Fruit fly (Drosophila melanogaster) Kc167 (cell line): Measurements from ENCODE around the gene CG15042.

Experiments
- Myc ChIP-seq: fragments of >200 bp; optimal IDR thresholded peaks from 2 replicates; lab custom pipeline; 2017; ENCODE audit warnings: missing external identifiers
- Sin3A ChIP-seq: fragments of >200 bp; optimal IDR thresholded peaks from 2 replicates; lab custom pipeline; 2018; ENCODE audit warnings: missing external identifiers
- h ChIP-seq: fragments of >200 bp; optimal IDR thresholded peaks from 3 replicates; lab custom pipeline; 2018; ENCODE audit warnings: missing external identifiers
- insv ChIP-seq: fragments of >200 bp; optimal IDR thresholded peaks from 3 replicates; lab custom pipeline; 2018; ENCODE audit warnings: missing external identifiers
- psq ChIP-seq: fragments of >200 bp; optimal IDR thresholded peaks from 2 replicates; lab custom pipeline; 2017; ENCODE audit warnings: missing external identifiers
- ttk ChIP-seq: sonication (Bioruptor generic); optimal IDR thresholded peaks from 2 replicates; lab custom pipeline; 2017; ENCODE audit warnings: missing external identifiers

Gene CG15042

dm6 chrX:18499679-18500187, 28.3 kb downstream of the CG15042 start, which contains the start of the genes Pgant7 and Xrcc2:
Pgant7 (minus strand) TSS chrX:18499986.
Xrcc2 (plus strand) TSS chrX:18500127.
- TF ChIP-seq psq (lab: Kevin White, UChicago) (no peak), insv (lab: Kevin White, UChicago) (no peak), Sin3A (lab: Kevin White, UChicago) (no peak), ttk (lab: Kevin White, UChicago) (no peak), h (lab: Kevin White, UChicago) (no peak), Myc (lab: Kevin White, UChicago) (no peak)

- TF ChIP-seq h (lab: Kevin White, UChicago): no peak
- no peak for TF ChIP-seq insv (lab: Kevin White, UChicago)
- no peak for TF ChIP-seq psq (lab: Kevin White, UChicago)
- no peak for TF ChIP-seq Myc (lab: Kevin White, UChicago)
- TF ChIP-seq ttk (lab: Kevin White, UChicago): no peak
- TF ChIP-seq Sin3A (lab: Kevin White, UChicago): no peak
Observed at dm6 chrX:18494165-18494740, 33.8 kb downstream of the CG15042 start, which contains the start of gene CG15043. CG15043 (minus strand) TSS chrX:18494168.

- TF ChIP-seq psq (lab: Kevin White, UChicago): no peak
- no peak for TF ChIP-seq Sin3A (lab: Kevin White, UChicago)
- TF ChIP-seq Myc (lab: Kevin White, UChicago): no peak
- no peak for TF ChIP-seq ttk (lab: Kevin White, UChicago)
- TF ChIP-seq h (lab: Kevin White, UChicago): no peak
- TF ChIP-seq insv (lab: Kevin White, UChicago): no peak
Observed at dm6 chrX:18491941-18492340, 36.1 kb downstream of the CG15042 start, which contains the start of gene CG15044. CG15044 (minus strand) TSS chrX:18492006.

dm6 chrX:18489509-18489908, 38.6 kb downstream of the CG15042 start, which contains the start of gene CG15046:
CG15046 (minus strand) TSS chrX:18489620.
- TF ChIP-seq Sin3A (lab: Kevin White, UChicago): no peak
- TF ChIP-seq insv (lab: Kevin White, UChicago): no peak
- TF ChIP-seq ttk (lab: Kevin White, UChicago): no peak
- no peak for TF ChIP-seq h (lab: Kevin White, UChicago)
- no peak for TF ChIP-seq Myc (lab: Kevin White, UChicago)
- TF ChIP-seq psq (lab: Kevin White, UChicago): no peak

- TF ChIP-seq ttk (lab: Kevin White, UChicago) (no peak), h (lab: Kevin White, UChicago) (no peak), insv (lab: Kevin White, UChicago) (no peak), psq (lab: Kevin White, UChicago) (no peak), Sin3A (lab: Kevin White, UChicago) (no peak)
Observed at dm6 chrX:18486356-18487059, 41.6 kb downstream of the CG15042 start, which contains the start of gene psh. psh (minus strand) TSS chrX:18486921.

- no peak for TF ChIP-seq h (lab: Kevin White, UChicago)
- no peak for TF ChIP-seq Myc (lab: Kevin White, UChicago)
- TF ChIP-seq insv (lab: Kevin White, UChicago): no peak
- TF ChIP-seq ttk (lab: Kevin White, UChicago): no peak
- no peak for TF ChIP-seq Sin3A (lab: Kevin White, UChicago)
- TF ChIP-seq psq (lab: Kevin White, UChicago): no peak
Observed at dm6 chrX:18483261-18484218, 44.5 kb downstream of the CG15042 start, which contains the start of gene Hayan. Hayan (minus strand) TSS chrX:18483772.

dm6 chrX:18482537-18482936, 45.5 kb downstream of the CG15042 start:
- no peak for TF ChIP-seq psq (lab: Kevin White, UChicago)

- no peak for TF ChIP-seq insv (lab: Kevin White, UChicago)
- TF ChIP-seq psq (lab: Kevin White, UChicago): peak; percentile 99
Observed at dm6 chrX:18479307-18480134, 48.5 kb downstream of the CG15042 start, which contains the start of gene CG32547. CG32547 (minus strand) TSS chrX:18479487.
